Worm (Caenorhabditis elegans): ENCODE results near the gene dod-22.

The dod-22 gene

ce11 chrIV:13009507-13009906 lies 44.3 kb downstream of the dod-22 start:
- TF ChIP-seq lsy-2 (tag; optimal IDR thresholded peaks at IDR 0.05): no peak

ce11 chrIV:13013231-13013630 lies 48.1 kb downstream of the dod-22 start:
- TF ChIP-seq dve-1 (tag; optimal IDR thresholded peaks at IDR 0.05; ENCODE audit: insufficient read depth): peak; percentile 19
- peak; percentile 6 for TF ChIP-seq nhr-25 (tag; optimal IDR thresholded peaks at IDR 0.05; ENCODE audit: borderline replicate concordance, insufficient read depth)
- TF ChIP-seq ceh-32 (tag; optimal IDR thresholded peaks at IDR 0.05; ENCODE audit: poor library complexity): no peak
- no peak for TF ChIP-seq rbr-2 (tag; optimal IDR thresholded peaks at IDR 0.05)
- TF ChIP-seq dpl-1 (GFP tag; optimal IDR thresholded peaks at IDR 0.05): no peak
- no peak for TF ChIP-seq ceh-82 (tag; optimal IDR thresholded peaks at IDR 0.05)
- TF ChIP-seq mxl-3 (GFP tag; optimal IDR thresholded peaks at IDR 0.05): peak; percentile 1
- peak; percentile 36 for TF ChIP-seq aha-1 (tag)
- TF ChIP-seq unc-130 (GFP tag; optimal IDR thresholded peaks at IDR 0.05): no peak
- no peak for TF ChIP-seq egl-43 (GFP tag; IDR thresholded peaks at IDR 0.05)
- TF ChIP-seq mes-2 (tag; optimal IDR thresholded peaks at IDR 0.05; ENCODE audit: poor library complexity, severe bottlenecking): peak; percentile 20
- TF ChIP-seq cey-2 (tag; optimal IDR thresholded peaks at IDR 0.05; ENCODE audit: borderline replicate concordance, insufficient read depth): no peak
- no peak for TF ChIP-seq unc-62 (GFP tag; optimal IDR thresholded peaks at IDR 0.05 in 1 of 2)
- TF ChIP-seq unc-62 (tag; optimal IDR thresholded peaks at IDR 0.05): no peak
- TF ChIP-seq jun-1 (tag; optimal IDR thresholded peaks at IDR 0.05): no peak
- TF ChIP-seq snpc-4 (tag; optimal IDR thresholded peaks at IDR 0.05): no peak
- TF ChIP-seq aly-2 (tag; optimal IDR thresholded peaks at IDR 0.05): no peak
- TF ChIP-seq Y105C5A.15 (GFP tag; IDR thresholded peaks at IDR 0.05): no peak
- peak; percentile 24 for TF ChIP-seq mep-1 (tag; optimal IDR thresholded peaks at IDR 0.05)
- TF ChIP-seq F37D6.2 (tag; optimal IDR thresholded peaks at IDR 0.05): no peak
- TF ChIP-seq lsy-2 (tag; optimal IDR thresholded peaks at IDR 0.05): no peak
- TF ChIP-seq hif-1 (tag; optimal IDR thresholded peaks at IDR 0.05): no peak
- no peak for TF ChIP-seq ztf-11 (tag; optimal IDR thresholded peaks at IDR 0.05)
- no peak for TF ChIP-seq ceh-20 (GFP tag; IDR thresholded peaks at IDR 0.05)
- no peak for TF ChIP-seq F49E8.2 (tag; optimal IDR thresholded peaks at IDR 0.05; ENCODE audit: borderline replicate concordance)
- TF ChIP-seq ceh-44 (GFP tag; IDR thresholded peaks at IDR 0.05): no peak
- TF ChIP-seq mdt-29 (GFP tag; IDR thresholded peaks at IDR 0.05): no peak
- TF ChIP-seq F10B5.3 (tag; optimal IDR thresholded peaks at IDR 0.05): no peak
- TF ChIP-seq nhr-42 (GFP tag; IDR thresholded peaks at IDR 0.05): no peak
- no peak for TF ChIP-seq spr-1 (tag; optimal IDR thresholded peaks at IDR 0.05)
- peak; percentile 56 for TF ChIP-seq hlh-30 (tag; optimal IDR thresholded peaks at IDR 0.05; ENCODE audit: insufficient read depth)
- peak in 1 of 2 experiments; percentile 17 for TF ChIP-seq mdl-1 (tag; optimal IDR thresholded peaks at IDR 0.05)
- no peak for TF ChIP-seq saeg-2 (GFP tag; IDR thresholded peaks at IDR 0.05)
- TF ChIP-seq php-3 (GFP tag; IDR thresholded peaks at IDR 0.05): no peak
- no peak for TF ChIP-seq mxl-2 (GFP tag; conservative IDR thresholded peaks at IDR 0.05)
- TF ChIP-seq lin-39 (tag; optimal IDR thresholded peaks at IDR 0.05): no peak
- TF ChIP-seq nhr-28 (tag; optimal IDR thresholded peaks at IDR 0.05): peak; percentile 35
- peak; percentile 19 for TF ChIP-seq hlh-11 (tag; optimal IDR thresholded peaks at IDR 0.05)
- TF ChIP-seq arid-1 (GFP tag; conservative IDR thresholded peaks at IDR 0.05): no peak
- TF ChIP-seq daf-16 (GFP tag; optimal IDR thresholded peaks at IDR 0.05): no peak
- TF ChIP-seq daf-16 (tag; optimal IDR thresholded peaks at IDR 0.05): no peak
- TF ChIP-seq Y48G9A.11 (GFP tag; IDR thresholded peaks at IDR 0.05): no peak
